Worm (Caenorhabditis elegans) whole organism, early embryonic: ENCODE results near the gene fbxa-147.
A peak's percentile ranks its signal among the peaks of the same experiment; 100 is the strongest.

Experiments used
- F13C5.2 ChIP-seq: sonication (generic microtip); optimal IDR thresholded peaks from 2 replicates; lab custom pipeline; 2017; ENCODE audit warnings: mild to moderate bottlenecking, missing genetic modification characterization, inconsistent platforms, missing compliant biosample characterization
- aly-1 ChIP-seq: sonication (generic microtip); optimal IDR thresholded peaks from 2 replicates; lab custom pipeline; 2016; ENCODE audit warnings: missing genetic modification characterization, missing compliant biosample characterization
- ama-1 ChIP-seq: fragments of 150-350 bp; optimal IDR thresholded peaks from 2 replicates; lab custom pipeline; 2014
- ceh-13 ChIP-seq: fragments of 200-800 bp; sonication (Bioruptor generic); optimal IDR thresholded peaks from 2 replicates; lab custom pipeline; 2018; ENCODE audit warnings: mild to moderate bottlenecking, missing genetic modification characterization, missing compliant biosample characterization
- hmbx-1 ChIP-seq: sonication (generic microtip); optimal IDR thresholded peaks from 2 replicates; lab custom pipeline; 2016; ENCODE audit warnings: mild to moderate bottlenecking, missing genetic modification characterization, missing compliant biosample characterization
- pes-1 ChIP-seq: fragments of 200-800 bp; sonication (Bioruptor generic); IDR thresholded peaks from 2 replicates; pipeline ENCODE4 v1.3.6; 2022; ENCODE audit warnings: missing genetic modification reagents, missing genetic modification characterization, missing compliant biosample characterization
- scrt-1 ChIP-seq: fragments of 200-800 bp; sonication (Bioruptor generic); IDR thresholded peaks from 2 replicates; pipeline ENCODE4 v1.3.6; 2022; ENCODE audit warnings: missing genetic modification characterization, missing compliant biosample characterization
- tbx-11 ChIP-seq: fragments of 200-800 bp; sonication (Bioruptor generic); IDR thresholded peaks from 2 replicates; pipeline ENCODE4 v1.3.6; 2022; ENCODE audit warnings: missing genetic modification characterization, missing compliant biosample characterization

DNA sequence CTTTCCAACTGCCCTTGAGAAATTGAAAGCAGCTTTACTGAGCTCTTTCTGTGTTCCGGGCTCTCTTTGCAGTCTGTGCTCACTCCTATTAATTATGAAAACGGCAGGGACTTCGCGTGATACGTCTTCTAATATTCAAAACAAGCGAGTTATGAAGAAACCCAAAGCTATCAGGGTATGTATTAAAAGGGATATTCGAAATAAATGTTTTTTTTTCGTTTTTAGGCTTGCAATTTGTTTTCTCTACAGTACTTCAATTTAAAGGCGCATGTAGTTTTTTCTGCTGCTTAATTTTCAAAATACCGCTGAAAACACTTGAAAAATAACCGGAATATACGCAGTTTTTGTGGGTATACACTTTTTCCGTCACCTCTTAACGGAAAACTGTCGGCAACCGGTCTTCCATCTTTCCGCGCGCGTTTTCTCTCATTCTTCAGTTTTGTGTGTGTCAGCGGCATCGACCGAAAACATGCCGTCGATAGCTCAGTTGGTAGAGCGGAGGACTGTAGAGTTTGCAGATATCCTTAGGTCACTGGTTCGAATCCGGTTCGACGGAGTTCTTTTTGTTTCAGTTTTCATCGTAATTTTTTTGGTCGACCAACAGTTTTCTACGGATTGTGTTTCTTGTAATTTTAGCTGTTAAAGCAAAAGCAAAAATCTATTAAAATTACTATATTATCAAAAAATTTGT is 27.1 kb upstream of the fbxa-147 start, which contains the start of gene gasr-8:
- TF ChIP-seq F13C5.2 (tag; lab: Kevin White, UChicago) (no peak), ceh-13 (GFP tag; lab: Kevin White, UChicago) (peak; percentile 58), ama-1 (lab: Kevin White, UChicago) (no peak), tbx-11 (GFP tag; lab: Robert Waterston, UW) (peak; percentile 73; the same call in 1 of the 2 replicates), pes-1 (GFP tag; lab: Robert Waterston, UW) (peak; percentile 84), aly-1 (peak; percentile 57), hmbx-1 (tag; lab: Kevin White, UChicago) (no peak), scrt-1 (0 out of 2 replicates have a peak, but pooled peaks have one; percentile 72)
